Worm (Caenorhabditis elegans) whole organism, late embryonic: ENCODE data around the gene Y45F3A.8.
A peak's percentile ranks its signal among the peaks of the same experiment; 100 is the strongest.

Experiments used
- C08G9.2 ChIP-seq: sonication (generic microtip); optimal IDR thresholded peaks from 2 replicates; lab custom pipeline; 2016; ENCODE audit warnings: mild to moderate bottlenecking, missing genetic modification characterization, moderate library complexity, missing compliant biosample characterization
- C38D4.7 ChIP-seq: fragments of 200-800 bp; sonication (Bioruptor generic); optimal IDR thresholded peaks from 2 replicates; lab custom pipeline; 2018; ENCODE audit warnings: mild to moderate bottlenecking, missing genetic modification characterization, moderate library complexity, missing compliant biosample characterization
- F13H6.1 ChIP-seq: sonication (generic microtip); optimal IDR thresholded peaks from 2 replicates; lab custom pipeline; 2016; ENCODE audit warnings: missing genetic modification characterization, missing compliant biosample characterization
- K09A11.1 ChIP-seq: sonication (generic microtip); optimal IDR thresholded peaks from 2 replicates; lab custom pipeline; 2017; ENCODE audit warnings: antibody characterized with exemption, mild to moderate bottlenecking, missing genetic modification characterization, missing compliant biosample characterization; ENCODE audit not compliant: insufficient read depth
- Y22D7AL.16 ChIP-seq: sonication (generic microtip); optimal IDR thresholded peaks from 2 replicates; lab custom pipeline; 2016; ENCODE audit warnings: missing genetic modification characterization, missing compliant biosample characterization
- ahr-1 ChIP-seq: sonication (generic microtip); optimal IDR thresholded peaks from 2 replicates; lab custom pipeline; 2016; ENCODE audit warnings: missing genetic modification characterization, missing compliant biosample characterization
- ama-1 ChIP-seq: fragments of 150-350 bp; optimal IDR thresholded peaks from 2 replicates; lab custom pipeline; 2014
- ceh-14 ChIP-seq: sonication (generic microtip); optimal IDR thresholded peaks from 2 replicates; lab custom pipeline; 2016; ENCODE audit warnings: missing genotype, missing genetic modification characterization, missing compliant biosample characterization
- ceh-18 ChIP-seq: sonication (generic microtip); optimal IDR thresholded peaks from 2 replicates; lab custom pipeline; 2016; ENCODE audit warnings: missing genetic modification characterization, missing compliant biosample characterization
- ceh-19 ChIP-seq: fragments of 200-800 bp; sonication (Bioruptor generic); optimal IDR thresholded peaks from 2 replicates; lab custom pipeline; 2018; ENCODE audit warnings: mild to moderate bottlenecking, missing genetic modification characterization, missing compliant biosample characterization
- ceh-22 ChIP-seq: sonication (generic microtip); optimal IDR thresholded peaks from 2 replicates; lab custom pipeline; 2017; ENCODE audit warnings: missing biosample characterization, missing genetic modification characterization
- ceh-24 ChIP-seq: sonication (generic microtip); optimal IDR thresholded peaks from 2 replicates; lab custom pipeline; 2016; ENCODE audit warnings: mild to moderate bottlenecking, missing genetic modification characterization, missing compliant biosample characterization
- ceh-30 ChIP-seq: fragments of 150-350 bp; optimal IDR thresholded peaks from 2 replicates; lab custom pipeline; 2014; ENCODE audit warnings: missing biosample characterization, missing genetic modification characterization
- ceh-31 ChIP-seq: sonication (generic microtip); optimal IDR thresholded peaks from 2 replicates; lab custom pipeline; 2016; ENCODE audit warnings: missing genetic modification characterization, missing compliant biosample characterization
- ceh-34 ChIP-seq: sonication (generic microtip); optimal IDR thresholded peaks from 2 replicates; lab custom pipeline; 2016; ENCODE audit warnings: mild to moderate bottlenecking, missing genetic modification characterization, missing compliant biosample characterization
- ceh-45 ChIP-seq: fragments of 200-800 bp; sonication (Bioruptor generic); IDR thresholded peaks from 2 replicates; pipeline ENCODE4 v1.3.6; 2022; ENCODE audit warnings: missing genetic modification reagents, missing genetic modification characterization, missing compliant biosample characterization
- ceh-48 ChIP-seq: sonication (generic microtip); optimal IDR thresholded peaks from 2 replicates; lab custom pipeline; 2016; ENCODE audit warnings: missing genetic modification characterization, inconsistent platforms, missing compliant biosample characterization
- ceh-6 ChIP-seq: fragments of 200-800 bp; sonication (Bioruptor generic); optimal IDR thresholded peaks from 2 replicates; lab custom pipeline; 2018; ENCODE audit warnings: mild to moderate bottlenecking, missing genetic modification characterization, missing compliant biosample characterization
- ceh-9 ChIP-seq: sonication (generic microtip); optimal IDR thresholded peaks from 2 replicates; lab custom pipeline; 2016; ENCODE audit warnings: mild to moderate bottlenecking, missing genetic modification characterization, inconsistent platforms, missing compliant biosample characterization
- che-1 ChIP-seq: sonication (generic microtip); optimal IDR thresholded peaks from 2 replicates; lab custom pipeline; 2016; ENCODE audit warnings: mild to moderate bottlenecking, missing genetic modification characterization, missing compliant biosample characterization
- dmd-4 ChIP-seq: sonication (generic microtip); optimal IDR thresholded peaks from 2 replicates; lab custom pipeline; 2016; ENCODE audit warnings: borderline replicate concordance, missing genetic modification characterization, missing compliant biosample characterization
- dve-1 ChIP-seq: sonication (generic microtip); optimal IDR thresholded peaks from 2 replicates; lab custom pipeline; 2017; ENCODE audit warnings: antibody characterized with exemption, mild to moderate bottlenecking, missing genetic modification characterization, missing compliant biosample characterization
- ets-4 ChIP-seq: sonication (generic microtip); optimal IDR thresholded peaks from 2 replicates; lab custom pipeline; 2016; ENCODE audit warnings: missing genetic modification characterization, missing compliant biosample characterization
- eyg-1 ChIP-seq: sonication (generic microtip); optimal IDR thresholded peaks from 2 replicates; lab custom pipeline; 2016; ENCODE audit warnings: missing genotype, missing genetic modification characterization, missing compliant biosample characterization
- fax-1 ChIP-seq: sonication (generic microtip); optimal IDR thresholded peaks from 2 replicates; lab custom pipeline; 2016; ENCODE audit warnings: missing genotype, missing genetic modification characterization, missing compliant biosample characterization
- fkh-10 ChIP-seq: fragments of 150-350 bp; optimal IDR thresholded peaks from 2 replicates; lab custom pipeline; 2014; ENCODE audit warnings: missing biosample characterization, missing genetic modification reagents, missing genetic modification characterization
- gmeb-2 ChIP-seq: sonication (generic microtip); optimal IDR thresholded peaks from 2 replicates; lab custom pipeline; 2016; ENCODE audit warnings: missing genetic modification characterization, inconsistent platforms, missing compliant biosample characterization
- hlh-13 ChIP-seq: fragments of 200-800 bp; sonication (Bioruptor generic); optimal IDR thresholded peaks from 2 replicates; lab custom pipeline; 2018; ENCODE audit warnings: mild to moderate bottlenecking, missing genetic modification characterization, missing compliant biosample characterization
- hlh-15 ChIP-seq: sonication (generic microtip); optimal IDR thresholded peaks from 2 replicates; lab custom pipeline; 2016; ENCODE audit warnings: missing genetic modification characterization, missing compliant biosample characterization
- hlh-6 ChIP-seq: sonication (generic microtip); optimal IDR thresholded peaks from 2 replicates; lab custom pipeline; 2016; ENCODE audit warnings: missing genotype, missing genetic modification characterization, missing compliant biosample characterization
- hlh-8 ChIP-seq: sonication (generic microtip); optimal IDR thresholded peaks from 2 replicates; lab custom pipeline; 2016; ENCODE audit warnings: missing genotype, missing genetic modification characterization, missing compliant biosample characterization
- lin-11 ChIP-seq: fragments of 200-800 bp; sonication (Bioruptor generic); optimal IDR thresholded peaks from 2 replicates; lab custom pipeline; 2018; ENCODE audit warnings: mild to moderate bottlenecking, missing genetic modification characterization, missing compliant biosample characterization
- mec-3 ChIP-seq: sonication (generic microtip); optimal IDR thresholded peaks from 2 replicates; lab custom pipeline; 2016; ENCODE audit warnings: borderline replicate concordance, missing genetic modification characterization, missing compliant biosample characterization
- nfya-1 ChIP-seq: sonication (generic microtip); optimal IDR thresholded peaks from 2 replicates; lab custom pipeline; 2017; ENCODE audit warnings: missing genetic modification characterization, mild to moderate bottlenecking, missing compliant biosample characterization, antibody characterized with exemption, moderate library complexity
- nhr-11 ChIP-seq: fragments of 150-350 bp; optimal IDR thresholded peaks from 2 replicates; lab custom pipeline; 2014; ENCODE audit warnings: missing biosample characterization, missing genetic modification characterization
- npax-4 ChIP-seq: sonication (generic microtip); optimal IDR thresholded peaks from 2 replicates; lab custom pipeline; 2016; ENCODE audit warnings: missing genetic modification characterization, missing compliant biosample characterization
- odd-2 ChIP-seq: sonication (generic microtip); optimal IDR thresholded peaks from 2 replicates; lab custom pipeline; 2017; ENCODE audit warnings: antibody characterized with exemption, mild to moderate bottlenecking, missing genetic modification characterization, missing compliant biosample characterization
- pha-4 ChIP-seq: fragments of 150-350 bp; optimal IDR thresholded peaks from 2 replicates; lab custom pipeline; 2018; ENCODE audit warnings: missing biosample characterization, missing genetic modification reagents, missing genetic modification characterization
- pqm-1 ChIP-seq: sonication (generic microtip); optimal IDR thresholded peaks from 2 replicates; lab custom pipeline; 2016; ENCODE audit warnings: missing genetic modification characterization, missing compliant biosample characterization
- ref-2 ChIP-seq: sonication (generic microtip); optimal IDR thresholded peaks from 2 replicates; lab custom pipeline; 2016; ENCODE audit warnings: missing genetic modification characterization, missing compliant biosample characterization
- sdc-2 ChIP-seq: sonication (generic microtip); optimal IDR thresholded peaks from 2 replicates; lab custom pipeline; 2016; ENCODE audit warnings: missing genotype, missing genetic modification characterization, missing compliant biosample characterization
- sox-2 ChIP-seq: fragments of 200-800 bp; sonication (Bioruptor generic); IDR thresholded peaks from 2 replicates; pipeline ENCODE4 v1.3.6; 2022; ENCODE audit warnings: missing genetic modification reagents, missing genetic modification characterization, missing compliant biosample characterization
- sox-4 ChIP-seq: sonication (generic microtip); optimal IDR thresholded peaks from 2 replicates; lab custom pipeline; 2017; ENCODE audit warnings: mild to moderate bottlenecking, missing genetic modification characterization, inconsistent platforms, missing compliant biosample characterization
- tbx-7 ChIP-seq: sonication (generic microtip); optimal IDR thresholded peaks from 2 replicates; lab custom pipeline; 2016; ENCODE audit warnings: missing genotype, missing genetic modification characterization, missing compliant biosample characterization
- ttx-3 ChIP-seq: sonication (generic microtip); optimal IDR thresholded peaks from 2 replicates; lab custom pipeline; 2016; ENCODE audit warnings: missing genetic modification reagents, missing genetic modification characterization, missing compliant biosample characterization
- unc-3 ChIP-seq, 2 experiments: fragments of 200-800 bp in 1 of 2; sonication (Bioruptor generic) in 1 of 2; sonication (generic microtip) in 1 of 2; conservative IDR thresholded peaks in 1 of 2; optimal IDR thresholded peaks in 1 of 2; 2 replicates each; pipeline versions ENCODE4 v1.3.6 to Lab custom; 2016 to 2022; ENCODE audit warnings: missing compliant biosample characterization in 2 of 2, missing genetic modification characterization in 2 of 2, missing genetic modification reagents in 1 of 2
- unc-42 ChIP-seq: sonication (generic microtip); optimal IDR thresholded peaks from 2 replicates; lab custom pipeline; 2016; ENCODE audit warnings: missing genotype, missing genetic modification characterization, missing compliant biosample characterization
- unc-55 ChIP-seq: sonication (generic microtip); optimal IDR thresholded peaks from 2 replicates; lab custom pipeline; 2017; ENCODE audit warnings: missing biosample characterization, missing genetic modification reagents, missing genetic modification characterization
- unc-86 ChIP-seq: sonication (generic microtip); optimal IDR thresholded peaks from 2 replicates; lab custom pipeline; 2016; ENCODE audit warnings: missing genetic modification characterization, missing compliant biosample characterization
- zip-5 ChIP-seq: sonication (generic microtip); optimal IDR thresholded peaks from 2 replicates; lab custom pipeline; 2016; ENCODE audit warnings: missing genetic modification characterization, missing compliant biosample characterization

Gene Y45F3A.8

DNA sequence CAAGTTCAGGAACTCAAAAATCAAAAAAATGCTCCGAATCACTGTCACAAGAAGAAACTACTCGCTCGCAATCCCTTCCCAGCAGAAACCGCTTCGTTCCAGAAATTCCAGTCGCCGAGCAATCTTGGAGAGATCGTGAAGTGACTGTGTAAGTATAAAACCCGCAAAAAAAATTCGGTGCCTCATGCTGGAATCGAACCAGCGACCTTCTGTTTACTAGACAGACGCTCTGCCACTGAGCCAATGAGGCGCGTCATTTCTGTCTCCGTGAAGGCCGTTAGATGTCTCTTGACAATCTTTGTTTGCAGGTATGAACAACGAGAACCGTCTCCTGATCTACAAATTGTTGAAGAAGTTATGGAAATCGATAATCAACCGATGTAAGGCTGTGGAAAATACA is 31.9 kb upstream of the Y45F3A.8 start (continued):
- TF ChIP-seq tbx-7 (tag; lab: Kevin White, UChicago), result no peak
- peak; percentile 39 for TF ChIP-seq odd-2
- peak; percentile 75 for TF ChIP-seq hlh-6
- no peak for TF ChIP-seq nhr-11 (tag; lab: Kevin White, UChicago)
- peak; percentile 43 for TF ChIP-seq gmeb-2
- TF ChIP-seq ref-2 (tag; lab: Kevin White, UChicago), result peak; percentile 37
- peak; percentile 68 for TF ChIP-seq ceh-19 (GFP tag; lab: Kevin White, UChicago)
- TF ChIP-seq unc-55 (GFP tag; lab: Kevin White, UChicago), result no peak
- TF ChIP-seq ceh-48, result peak; percentile 66
- no peak for TF ChIP-seq dmd-4 (tag; lab: Kevin White, UChicago)
- no peak for TF ChIP-seq ceh-30 (tag; lab: Kevin White, UChicago)
- TF ChIP-seq ets-4 (tag; lab: Kevin White, UChicago), result no peak
- no peak for TF ChIP-seq ceh-45 (GFP tag; lab: Robert Waterston, UW)
- peak; percentile 63 for TF ChIP-seq ceh-18 (tag; lab: Kevin White, UChicago)
- TF ChIP-seq sox-4 (tag; lab: Kevin White, UChicago), result peak; percentile 65
- TF ChIP-seq Y22D7AL.16 (tag; lab: Kevin White, UChicago), result peak; percentile 30
- no peak for TF ChIP-seq fkh-10 (GFP tag; lab: Kevin White, UChicago)
- peak; percentile 31 for TF ChIP-seq eyg-1 (tag; lab: Kevin White, UChicago)
- TF ChIP-seq ceh-9, result peak; percentile 29
- TF ChIP-seq C38D4.7 (GFP tag; lab: Kevin White, UChicago), result peak; percentile 67
- peak; percentile 66 for TF ChIP-seq C08G9.2 (tag; lab: Kevin White, UChicago)
- TF ChIP-seq che-1 (tag; lab: Kevin White, UChicago), result peak; percentile 80
- no peak for TF ChIP-seq hlh-8 (tag; lab: Kevin White, UChicago)
- TF ChIP-seq ama-1, result no peak
- no peak for TF ChIP-seq F13H6.1 (tag; lab: Kevin White, UChicago)
- TF ChIP-seq sox-2 (GFP tag; lab: Robert Waterston, UW), result peak; percentile 77
- TF ChIP-seq pha-4, result no peak
- peak; percentile 53 for TF ChIP-seq dve-1 (tag; lab: Kevin White, UChicago)
- no peak for TF ChIP-seq hlh-15 (tag; lab: Kevin White, UChicago)
- TF ChIP-seq ceh-22 (tag; lab: Kevin White, UChicago), result no peak
- TF ChIP-seq pqm-1 (tag; lab: Kevin White, UChicago), result no peak
- peak; percentile 41 for TF ChIP-seq ceh-34
- peak; percentile 22 for TF ChIP-seq npax-4 (tag; lab: Kevin White, UChicago)
- TF ChIP-seq zip-5, result no peak
- peak; percentile 50 for TF ChIP-seq ttx-3 (tag; lab: Kevin White, UChicago)
- no peak for TF ChIP-seq ahr-1 (tag; lab: Kevin White, UChicago)

DNA sequence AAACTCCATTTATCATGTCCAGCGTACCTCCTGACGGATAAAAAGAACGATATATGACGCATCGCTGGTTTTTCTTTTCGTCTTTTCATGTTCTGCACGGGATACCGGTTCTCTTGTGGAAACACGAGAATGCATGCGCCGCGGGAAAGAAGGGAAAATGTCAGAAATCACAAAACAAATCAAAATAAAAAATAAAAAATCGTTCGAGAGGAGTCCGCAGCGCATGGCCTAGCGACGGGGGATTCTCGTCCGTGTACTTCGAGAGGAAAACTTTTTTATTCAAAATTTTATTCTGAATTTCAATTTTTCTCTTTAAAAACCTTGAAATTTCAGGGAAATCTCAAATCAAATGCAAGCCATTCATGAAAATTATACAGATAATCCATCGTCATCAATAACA is 28.6 kb upstream of the Y45F3A.8 start, which contains the start of the genes lron-10 and hpr-9:
Gene lron-10 (minus strand): TSS at position 162 of the 400 bp plus-strand sequence.
Gene hpr-9 (plus strand): TSS at position 344 of the 400 bp plus-strand sequence.
- TF ChIP-seq hlh-8 (tag; lab: Kevin White, UChicago), result peak; percentile 10
- peak; percentile 12 for TF ChIP-seq ceh-14
- TF ChIP-seq unc-3 (GFP tag; conservative IDR thresholded peaks at IDR 0.05; lab: Robert Waterston, UW), result no peak
- TF ChIP-seq unc-3 (tag; optimal IDR thresholded peaks at IDR 0.05; lab: Kevin White, UChicago), result peak; percentile 34
- no peak for TF ChIP-seq Y22D7AL.16 (tag; lab: Kevin White, UChicago)
- no peak for TF ChIP-seq unc-42 (tag; lab: Kevin White, UChicago)
- no peak for TF ChIP-seq K09A11.1 (tag; lab: Kevin White, UChicago)
- TF ChIP-seq ceh-48, result no peak
- TF ChIP-seq tbx-7 (tag; lab: Kevin White, UChicago), result peak; percentile 79
- TF ChIP-seq hlh-6, result no peak
- TF ChIP-seq sdc-2 (tag; lab: Kevin White, UChicago), result no peak
- no peak for TF ChIP-seq eyg-1 (tag; lab: Kevin White, UChicago)
- no peak for TF ChIP-seq ceh-6 (GFP tag; lab: Kevin White, UChicago)
- TF ChIP-seq dve-1 (tag; lab: Kevin White, UChicago), result peak; percentile 8
- TF ChIP-seq ceh-34, result peak; percentile 42
- no peak for TF ChIP-seq hlh-13 (GFP tag; lab: Kevin White, UChicago)
- TF ChIP-seq nfya-1 (tag; lab: Kevin White, UChicago), result no peak
- no peak for TF ChIP-seq unc-86 (tag; lab: Kevin White, UChicago)
- TF ChIP-seq ceh-31 (tag; lab: Kevin White, UChicago), result peak; percentile 83
- no peak for TF ChIP-seq ceh-24 (tag; lab: Kevin White, UChicago)
- TF ChIP-seq lin-11 (tag; lab: Kevin White, UChicago), result no peak
- no peak for TF ChIP-seq npax-4 (tag; lab: Kevin White, UChicago)
- peak; percentile 6 for TF ChIP-seq ref-2 (tag; lab: Kevin White, UChicago)
- TF ChIP-seq mec-3 (tag; lab: Kevin White, UChicago), result peak; percentile 60
- no peak for TF ChIP-seq pha-4
- no peak for TF ChIP-seq nhr-11 (tag; lab: Kevin White, UChicago)
- TF ChIP-seq hlh-15 (tag; lab: Kevin White, UChicago), result no peak
- TF ChIP-seq C38D4.7 (GFP tag; lab: Kevin White, UChicago), result no peak
- peak; percentile 33 for TF ChIP-seq fax-1 (tag; lab: Kevin White, UChicago)
- no peak for TF ChIP-seq dmd-4 (tag; lab: Kevin White, UChicago)
